Worm (Caenorhabditis elegans) whole organism, L4 larva: ENCODE measurements around the gene ZC317.7.

Experiments
- D1046.2 ChIP-seq: fragments of 200-800 bp; sonication (Bioruptor generic); IDR thresholded peaks from 2 replicates; pipeline ENCODE4 v1.3.6; 2022; ENCODE audit warnings: missing genetic modification characterization, missing compliant biosample characterization
- F44E2.7 ChIP-seq: fragments of 200-800 bp; sonication (Bioruptor generic); IDR thresholded peaks from 2 replicates; pipeline ENCODE4 v2.1.2; 2022; ENCODE audit warnings: missing genetic modification characterization, missing compliant biosample characterization
- T20F7.1 ChIP-seq: fragments of 200-800 bp; sonication (Bioruptor generic); optimal IDR thresholded peaks from 2 replicates; lab custom pipeline; 2018; ENCODE audit warnings: mild to moderate bottlenecking, missing genetic modification characterization, missing compliant biosample characterization
- Y48G9A.11 ChIP-seq: fragments of 200-800 bp; sonication (Bioruptor generic); IDR thresholded peaks from 2 replicates; pipeline ENCODE4 v1.3.6; 2022; ENCODE audit warnings: missing genetic modification reagents, missing genetic modification characterization, missing compliant biosample characterization
- Y5F2A.4 ChIP-seq: fragments of 200-800 bp; sonication (Bioruptor generic); optimal IDR thresholded peaks from 2 replicates; lab custom pipeline; 2018; ENCODE audit warnings: mild to moderate bottlenecking, missing genetic modification characterization, missing compliant biosample characterization
- Y75B8A.6 ChIP-seq: fragments of 200-800 bp; sonication (Bioruptor generic); IDR thresholded peaks from 2 replicates; pipeline ENCODE4 v1.3.6; 2022; ENCODE audit warnings: missing genetic modification reagents, missing genetic modification characterization, missing compliant biosample characterization
- ama-1 ChIP-seq: fragments of 150-350 bp; optimal IDR thresholded peaks from 2 replicates; lab custom pipeline; 2014; ENCODE audit warnings: inconsistent platforms, mixed read lengths
- arid-1 ChIP-seq: fragments of 200-800 bp; sonication (Bioruptor generic); conservative IDR thresholded peaks from 2 replicates; pipeline ENCODE4 v1.3.6; 2022; ENCODE audit warnings: missing genetic modification reagents, missing genetic modification characterization, missing compliant biosample characterization
- ceh-20 ChIP-seq: fragments of 200-800 bp; sonication (Bioruptor generic); IDR thresholded peaks from 2 replicates; pipeline ENCODE4 v1.3.6; 2022; ENCODE audit warnings: missing genetic modification reagents, missing genetic modification characterization, missing compliant biosample characterization
- ceh-28 ChIP-seq: fragments of 150-350 bp; optimal IDR thresholded peaks from 2 replicates; lab custom pipeline; 2014; ENCODE audit warnings: missing biosample characterization, missing genetic modification reagents, missing genetic modification characterization
- ceh-44 ChIP-seq: fragments of 200-800 bp; sonication (Bioruptor generic); IDR thresholded peaks from 2 replicates; pipeline ENCODE4 v1.3.6; 2022; ENCODE audit warnings: missing genetic modification reagents, missing genetic modification characterization, missing compliant biosample characterization
- ceh-62 ChIP-seq: sonication (generic microtip); optimal IDR thresholded peaks from 2 replicates; lab custom pipeline; 2017; ENCODE audit warnings: missing biosample characterization, missing genetic modification characterization
- daf-16 ChIP-seq, 3 experiments: sonication (generic microtip); optimal IDR thresholded peaks; 2 replicates each; lab custom pipeline; 2016 to 2017; ENCODE audit warnings: missing genetic modification characterization in 3 of 3, missing genetic modification reagents in 3 of 3, mild to moderate bottlenecking in 2 of 3, missing compliant biosample characterization in 2 of 3, missing biosample characterization in 1 of 3, moderate library complexity in 1 of 3
- daf-19 ChIP-seq: fragments of 200-800 bp; sonication (Bioruptor generic); conservative IDR thresholded peaks from 2 replicates; pipeline ENCODE4 v1.3.6; 2022; ENCODE audit warnings: missing genetic modification characterization, missing compliant biosample characterization
- dmd-6 ChIP-seq: fragments of 200-800 bp; sonication (Bioruptor generic); IDR thresholded peaks from 2 replicates; pipeline ENCODE4 v1.3.6; 2022; ENCODE audit warnings: missing genetic modification reagents, missing genetic modification characterization, missing compliant biosample characterization
- dmd-9 ChIP-seq: fragments of 200-800 bp; sonication (Bioruptor generic); IDR thresholded peaks from 2 replicates; pipeline ENCODE4 v1.3.6; 2022; ENCODE audit warnings: missing genetic modification reagents, missing genetic modification characterization, missing compliant biosample characterization
- dve-1 ChIP-seq: sonication (generic microtip); optimal IDR thresholded peaks from 2 replicates; lab custom pipeline; 2017; ENCODE audit warnings: antibody characterized with exemption, mild to moderate bottlenecking, missing genetic modification characterization, missing compliant biosample characterization; ENCODE audit not compliant: insufficient read depth
- fkh-10 ChIP-seq: fragments of 150-350 bp; optimal IDR thresholded peaks from 2 replicates; lab custom pipeline; 2014; ENCODE audit warnings: missing biosample characterization, missing genetic modification reagents, missing genetic modification characterization
- hif-1 ChIP-seq, 2 experiments: sonication (generic microtip); optimal IDR thresholded peaks; 2 replicates each; lab custom pipeline; 2016 to 2017; ENCODE audit warnings: missing compliant biosample characterization in 2 of 2, missing genetic modification characterization in 2 of 2, missing genetic modification reagents in 2 of 2, missing genotype in 2 of 2, mild to moderate bottlenecking in 1 of 2
- hmg-1.1 ChIP-seq: fragments of 200-800 bp; sonication (Bioruptor generic); IDR thresholded peaks from 2 replicates; pipeline ENCODE4 v1.3.6; 2022; ENCODE audit warnings: missing genetic modification reagents, missing genetic modification characterization, missing compliant biosample characterization
- lin-15B ChIP-seq: fragments of 150-350 bp; sonication (generic microtip); optimal IDR thresholded peaks from 3 replicates; lab custom pipeline; 2014; ENCODE audit warnings: missing biosample characterization, missing genetic modification characterization
- lin-38 ChIP-seq: fragments of 200-800 bp; sonication (Bioruptor generic); IDR thresholded peaks from 2 replicates; pipeline ENCODE4 v1.3.6; 2022; ENCODE audit warnings: missing genetic modification reagents, missing genetic modification characterization, missing compliant biosample characterization
- lir-3 ChIP-seq: sonication (generic microtip); optimal IDR thresholded peaks from 2 replicates; lab custom pipeline; 2016; ENCODE audit warnings: mild to moderate bottlenecking, missing genetic modification characterization, missing compliant biosample characterization
- mdl-1 ChIP-seq, 2 experiments: fragments of 150-350 bp in 1 of 2; sonication (generic microtip) in 1 of 2; optimal IDR thresholded peaks; 2 replicates each; lab custom pipeline; 2014 to 2017; ENCODE audit warnings: missing biosample characterization in 2 of 2, missing genetic modification characterization in 2 of 2
- mdt-29 ChIP-seq: fragments of 200-800 bp; sonication (Bioruptor generic); IDR thresholded peaks from 2 replicates; pipeline ENCODE4 v1.3.6; 2022; ENCODE audit warnings: missing genetic modification reagents, missing genetic modification characterization, missing compliant biosample characterization
- mep-1 ChIP-seq: fragments of 150-350 bp; sonication (generic microtip); optimal IDR thresholded peaks from 3 replicates; lab custom pipeline; 2014; ENCODE audit warnings: missing biosample characterization, missing genetic modification characterization
- mes-2 ChIP-seq: sonication (generic microtip); optimal IDR thresholded peaks from 2 replicates; lab custom pipeline; 2016; ENCODE audit warnings: missing genotype, mild to moderate bottlenecking, missing genetic modification characterization, missing compliant biosample characterization; ENCODE audit not compliant: poor library complexity, severe bottlenecking
- mxl-3 ChIP-seq: fragments of 200-800 bp; sonication (Bioruptor generic); optimal IDR thresholded peaks from 2 replicates; lab custom pipeline; 2018; ENCODE audit warnings: mild to moderate bottlenecking, missing genetic modification characterization, missing compliant biosample characterization
- nhr-10 ChIP-seq: fragments of 150-350 bp; optimal IDR thresholded peaks from 2 replicates; lab custom pipeline; 2014; ENCODE audit warnings: missing biosample characterization, missing genetic modification characterization
- nhr-102 ChIP-seq: sonication (generic microtip); optimal IDR thresholded peaks from 2 replicates; lab custom pipeline; 2016; ENCODE audit warnings: mild to moderate bottlenecking, missing genetic modification characterization, moderate library complexity, missing compliant biosample characterization
- nhr-25 ChIP-seq: sonication (generic microtip); optimal IDR thresholded peaks from 2 replicates; lab custom pipeline; 2017; ENCODE audit warnings: missing genetic modification characterization, mild to moderate bottlenecking, missing compliant biosample characterization, antibody characterized with exemption, moderate library complexity, borderline replicate concordance; ENCODE audit not compliant: insufficient read depth
- nhr-6 ChIP-seq: fragments of 150-350 bp; optimal IDR thresholded peaks from 2 replicates; lab custom pipeline; 2014; ENCODE audit warnings: missing biosample characterization, missing genetic modification characterization
- pha-4 ChIP-seq, 2 experiments: fragments of 150-350 bp in 1 of 2; fragments of 200-800 bp in 1 of 2; sonication (Bioruptor generic) in 1 of 2; IDR thresholded peaks in 1 of 2; optimal IDR thresholded peaks in 1 of 2; 2 replicates each; pipeline versions ENCODE4 v1.3.6 to Lab custom; 2014 to 2022; ENCODE audit warnings: missing genetic modification characterization in 2 of 2, missing genetic modification reagents in 2 of 2, missing biosample characterization in 1 of 2, missing compliant biosample characterization in 1 of 2
- rbr-2 ChIP-seq: sonication (generic microtip); optimal IDR thresholded peaks from 2 replicates; lab custom pipeline; 2016; ENCODE audit warnings: missing genotype, missing genetic modification characterization, missing compliant biosample characterization
- saeg-2 ChIP-seq: fragments of 200-800 bp; sonication (Bioruptor generic); IDR thresholded peaks from 2 replicates; pipeline ENCODE4 v1.3.6; 2022; ENCODE audit warnings: missing genetic modification reagents, missing genetic modification characterization, missing compliant biosample characterization
- spr-3 ChIP-seq: fragments of 200-800 bp; sonication (Bioruptor generic); optimal IDR thresholded peaks from 2 replicates; lab custom pipeline; 2018; ENCODE audit warnings: mild to moderate bottlenecking, missing genetic modification characterization, missing compliant biosample characterization
- tag-97 ChIP-seq: fragments of 200-800 bp; sonication (Bioruptor generic); IDR thresholded peaks from 2 replicates; pipeline ENCODE4 v1.3.6; 2022; ENCODE audit warnings: missing genetic modification characterization, missing compliant biosample characterization
- tra-1 ChIP-seq: fragments of 200-800 bp; sonication (Bioruptor generic); IDR thresholded peaks from 2 replicates; pipeline ENCODE4 v1.3.6; 2022; ENCODE audit warnings: missing genetic modification reagents, missing genetic modification characterization, missing compliant biosample characterization
- unc-62 ChIP-seq, 3 experiments: fragments of 150-350 bp in 1 of 3; sonication (generic microtip); optimal IDR thresholded peaks in 2 of 3; peaks in 1 of 3; 1 replicate in 1 of 3; 2 replicates in 2 of 3; lab custom pipeline; 2014 to 2017; ENCODE audit warnings: missing biosample characterization in 3 of 3, missing genetic modification characterization in 3 of 3, missing genetic modification reagents in 3 of 3, missing genotype in 1 of 3
- zip-11 ChIP-seq: fragments of 200-800 bp; sonication (Bioruptor generic); IDR thresholded peaks from 2 replicates; pipeline ENCODE4 v1.3.6; 2022; ENCODE audit warnings: missing genetic modification characterization, missing compliant biosample characterization
- zip-2 ChIP-seq: fragments of 150-350 bp; optimal IDR thresholded peaks from 2 replicates; lab custom pipeline; 2014; ENCODE audit warnings: missing biosample characterization, missing genetic modification characterization

Gene ZC317.7

DNA sequence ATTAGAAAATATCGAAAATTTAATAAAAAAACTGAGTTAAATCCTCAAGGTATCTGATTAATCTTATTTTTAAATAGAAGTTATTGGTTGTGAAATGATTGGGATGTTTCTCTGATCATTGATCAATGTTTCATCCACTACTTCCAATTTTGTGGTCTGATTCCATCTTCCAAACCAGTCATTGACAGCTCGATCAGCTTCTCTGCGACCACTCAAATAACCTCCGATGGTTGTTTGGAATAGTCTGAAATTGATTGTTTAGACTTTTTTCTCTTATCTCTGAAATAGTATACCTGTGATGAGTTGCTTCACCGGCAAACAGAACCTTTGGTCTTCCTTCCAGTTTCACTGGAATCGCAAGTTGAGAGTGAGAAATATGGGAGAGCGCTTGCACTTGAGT, 39.1 kb upstream of the ZC317.7 start:
- TF ChIP-seq tag-97 (GFP tag; lab: Robert Waterston, UW) (no peak), unc-62 (GFP tag; optimal IDR thresholded peaks at IDR 0.05 in 1 of 2; lab: Kevin White, UChicago) (peak in 1 of 2 experiments; percentile 94), unc-62 (tag; optimal IDR thresholded peaks at IDR 0.05; lab: Kevin White, UChicago) (no peak), Y75B8A.6 (no peak), lin-38 (GFP tag; lab: Robert Waterston, UW) (peak; percentile 34), mdl-1 (tag; optimal IDR thresholded peaks at IDR 0.05; lab: Kevin White, UChicago) (no peak), lir-3 (tag; lab: Kevin White, UChicago) (no peak), saeg-2 (no peak), pha-4 (GFP tag; IDR thresholded peaks at IDR 0.05; lab: Robert Waterston, UW) (no peak), pha-4 (tag; optimal IDR thresholded peaks at IDR 0.05; lab: Kevin White, UChicago) (no peak), rbr-2 (tag; lab: Kevin White, UChicago) (no peak), mxl-3 (GFP tag; lab: Kevin White, UChicago) (no peak), dve-1 (tag; lab: Kevin White, UChicago) (peak; percentile 16), dmd-9 (GFP tag; lab: Robert Waterston, UW) (no peak), zip-11 (GFP tag; lab: Robert Waterston, UW) (no peak), dmd-6 (GFP tag; lab: Robert Waterston, UW) (peak; percentile 59), arid-1 (GFP tag; lab: Robert Waterston, UW) (no peak), daf-16 (GFP tag; optimal IDR thresholded peaks at IDR 0.05; lab: Kevin White, UChicago) (no peak), daf-16 (tag; optimal IDR thresholded peaks at IDR 0.05; lab: Kevin White, UChicago) (peak; percentile 23), tra-1 (no peak), ceh-20 (GFP tag; lab: Robert Waterston, UW) (no peak), lin-15B (no peak), spr-3 (no peak)
- TF ChIP-seq, all 104 proteins: peak for 5

DNA sequence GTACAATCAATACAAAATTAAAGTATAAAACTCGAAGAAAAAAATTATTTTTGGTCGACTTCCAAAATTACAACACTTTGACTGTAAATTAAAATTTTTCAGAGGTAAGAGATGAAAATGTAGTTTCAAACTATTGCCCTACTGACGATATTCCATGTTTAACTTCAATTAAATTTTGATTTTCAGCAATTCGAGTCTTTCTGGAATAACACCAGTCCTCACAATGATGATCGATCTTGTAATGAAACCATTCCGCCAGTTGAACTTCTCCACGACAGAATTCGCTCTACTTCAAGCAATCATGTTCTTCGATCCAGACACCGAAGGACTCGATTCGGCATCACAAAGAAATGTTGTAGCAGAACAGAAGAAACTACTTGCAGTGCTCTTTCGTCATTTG, 38.3 kb upstream of the ZC317.7 start:
- TF ChIP-seq pha-4 (GFP tag; IDR thresholded peaks at IDR 0.05; lab: Robert Waterston, UW) (no peak), pha-4 (tag; optimal IDR thresholded peaks at IDR 0.05; lab: Kevin White, UChicago) (no peak), unc-62 (GFP tag; optimal IDR thresholded peaks at IDR 0.05 in 1 of 2; lab: Kevin White, UChicago) (peak in 1 of 2 experiments; percentile 94), unc-62 (tag; optimal IDR thresholded peaks at IDR 0.05; lab: Kevin White, UChicago) (no peak)

DNA sequence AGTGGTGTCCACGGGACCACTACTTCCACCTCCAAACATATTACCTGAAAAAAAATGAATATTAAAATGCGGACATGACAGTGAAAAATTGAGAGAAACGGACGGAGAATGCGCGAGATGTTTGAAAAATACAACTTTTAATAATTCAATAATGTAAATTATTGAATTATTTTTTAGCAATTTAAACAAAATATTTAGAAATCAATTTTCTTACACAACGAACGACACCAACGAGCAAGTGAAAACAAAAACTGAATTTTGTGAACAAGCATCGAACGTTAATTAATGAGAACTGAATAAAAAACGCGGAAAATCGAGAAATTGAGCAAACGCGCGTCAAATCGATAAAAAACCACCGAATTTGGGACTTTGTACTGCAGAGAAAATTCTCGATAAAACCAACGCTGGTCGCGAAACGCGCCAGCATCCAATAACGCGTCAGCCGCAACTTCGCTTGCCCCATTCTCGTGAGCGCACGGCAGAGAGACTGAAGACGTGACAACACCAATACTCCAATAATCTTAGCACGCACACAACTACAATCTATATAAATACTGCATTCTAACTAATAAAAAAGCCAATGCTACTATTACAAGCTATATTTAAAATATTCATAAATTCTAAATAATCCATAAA, 34.1 kb upstream of the ZC317.7 start, which contains the start of the genes dnj-19 and nhr-47:
Gene dnj-19 (minus strand): TSS at position 51 of the 636 bp plus-strand sequence.
Gene nhr-47 (plus strand): TSS at position 447 of the 636 bp plus-strand sequence.
- peak; percentile 45; the same call in 1 of the 2 replicates for TF ChIP-seq Y48G9A.11 (GFP tag; lab: Robert Waterston, UW)
- peak; percentile 95 for TF ChIP-seq hmg-1.1 (GFP tag; lab: Robert Waterston, UW)
- no peak for TF ChIP-seq ceh-44 (GFP tag; lab: Robert Waterston, UW)
- no peak for TF ChIP-seq F44E2.7
- TF ChIP-seq nhr-6, result peak; percentile 52
- TF ChIP-seq Y5F2A.4 (GFP tag; lab: Kevin White, UChicago), result peak; percentile 58
- TF ChIP-seq mes-2 (tag; lab: Kevin White, UChicago), result peak; percentile 90
- no peak for TF ChIP-seq D1046.2
- TF ChIP-seq nhr-102 (tag; lab: Kevin White, UChicago), result peak; percentile 95
- TF ChIP-seq ceh-62 (tag; lab: Kevin White, UChicago), result no peak
- TF ChIP-seq lir-3 (tag; lab: Kevin White, UChicago), result peak; percentile 3
- TF ChIP-seq daf-19 (GFP tag; lab: Robert Waterston, UW), result no peak
- TF ChIP-seq unc-62 (GFP tag; optimal IDR thresholded peaks at IDR 0.05 in 1 of 2; lab: Kevin White, UChicago), result peak in 1 of 2 experiments; percentile 98
- TF ChIP-seq unc-62 (tag; optimal IDR thresholded peaks at IDR 0.05; lab: Kevin White, UChicago), result no peak
- TF ChIP-seq mep-1 (tag; lab: Kevin White, UChicago), result peak; percentile 92
- TF ChIP-seq spr-3, result peak; percentile 90
- peak; percentile 75 for TF ChIP-seq mdt-29 (GFP tag; lab: Robert Waterston, UW)
- no peak for TF ChIP-seq tag-97 (GFP tag; lab: Robert Waterston, UW)
- TF ChIP-seq ama-1, result peak; percentile 49
- peak; percentile 59 for TF ChIP-seq fkh-10
- TF ChIP-seq T20F7.1 (GFP tag; lab: Kevin White, UChicago), result peak; percentile 88
- TF ChIP-seq nhr-25 (tag; lab: Kevin White, UChicago), result peak; percentile 76
- no peak for TF ChIP-seq nhr-10 (tag; lab: Kevin White, UChicago)
- TF ChIP-seq ceh-28 (tag; lab: Kevin White, UChicago), result no peak
- TF ChIP-seq tra-1, result peak; percentile 69; the same call in 1 of the 2 replicates
- TF ChIP-seq lin-38 (GFP tag; lab: Robert Waterston, UW), result peak; percentile 91
- peak; percentile 96 for TF ChIP-seq rbr-2 (tag; lab: Kevin White, UChicago)
- TF ChIP-seq Y75B8A.6, result no peak
- TF ChIP-seq ceh-20 (GFP tag; lab: Robert Waterston, UW), result peak; percentile 94
- TF ChIP-seq hif-1 (tag; optimal IDR thresholded peaks at IDR 0.05; lab: Kevin White, UChicago), result peak; percentile 71 to 91
- peak; percentile 56 for TF ChIP-seq zip-2 (tag; lab: Kevin White, UChicago)
